Worm (Caenorhabditis elegans): ENCODE results near the gene ubc-23.

- no peak for TF ChIP-seq unc-62 (GFP tag; optimal IDR thresholded peaks at IDR 0.05)
- no peak for TF ChIP-seq elt-1 (tag; optimal IDR thresholded peaks at IDR 0.05)
- TF ChIP-seq elt-3 (tag; optimal IDR thresholded peaks at IDR 0.05): no peak
- TF ChIP-seq ZK546.5 (tag; optimal IDR thresholded peaks at IDR 0.05): no peak
- no peak for TF ChIP-seq ama-1 (optimal IDR thresholded peaks at IDR 0.05)
- no peak for TF ChIP-seq ceh-16 (tag; optimal IDR thresholded peaks at IDR 0.05)
- TF ChIP-seq lin-39 (tag; optimal IDR thresholded peaks at IDR 0.05): peak; percentile 64
- TF ChIP-seq nhr-77 (tag; optimal IDR thresholded peaks at IDR 0.05): no peak
- no peak for TF ChIP-seq ztf-4 (tag; optimal IDR thresholded peaks at IDR 0.05)
- peak; percentile 42 for TF ChIP-seq snpc-4 (tag; optimal IDR thresholded peaks at IDR 0.05)
- TF ChIP-seq nhr-11 (tag; optimal IDR thresholded peaks at IDR 0.05): no peak
- TF ChIP-seq ceh-9 (tag; optimal IDR thresholded peaks at IDR 0.05): no peak
- no peak for TF ChIP-seq ztf-11 (tag; optimal IDR thresholded peaks at IDR 0.05)
- TF ChIP-seq egl-27 (tag; optimal IDR thresholded peaks at IDR 0.05): no peak
These were observed 37.9 kb upstream of the ubc-23 start, which contains the start of gene R04E5.8 for ce11 chrX:8806070-8806799.
